Worm (Caenorhabditis elegans): ENCODE data around the gene T05A1.5.

ce11 chrIV:9500100-9500499, 46.0 kb upstream of the T05A1.5 start, which contains the start of gene ugt-21:
- TF ChIP-seq dmd-6 (GFP tag; IDR thresholded peaks at IDR 0.05) (no peak), unc-62 (GFP tag; optimal IDR thresholded peaks at IDR 0.05 in 1 of 2) (no peak), unc-62 (tag; optimal IDR thresholded peaks at IDR 0.05) (no peak), unc-130 (GFP tag; optimal IDR thresholded peaks at IDR 0.05) (no peak), spr-3 (GFP tag; optimal IDR thresholded peaks at IDR 0.05) (no peak), jun-1 (tag; optimal IDR thresholded peaks at IDR 0.05) (no peak), pha-4 (GFP tag; IDR thresholded peaks at IDR 0.05) (no peak), pha-4 (tag; optimal IDR thresholded peaks at IDR 0.05) (no peak), ceh-32 (tag; optimal IDR thresholded peaks at IDR 0.05; ENCODE audit: poor library complexity) (no peak), zip-2 (tag; optimal IDR thresholded peaks at IDR 0.05) (no peak), dve-1 (tag; optimal IDR thresholded peaks at IDR 0.05; ENCODE audit: insufficient read depth) (no peak), ztf-11 (tag; optimal IDR thresholded peaks at IDR 0.05) (no peak), ZK546.5 (tag; optimal IDR thresholded peaks at IDR 0.05) (no peak), lin-13 (GFP tag; optimal IDR thresholded peaks at IDR 0.05) (no peak)
